Fruit fly (Drosophila melanogaster): ENCODE results near the gene CG6966.

CG6966 gene

DNA sequence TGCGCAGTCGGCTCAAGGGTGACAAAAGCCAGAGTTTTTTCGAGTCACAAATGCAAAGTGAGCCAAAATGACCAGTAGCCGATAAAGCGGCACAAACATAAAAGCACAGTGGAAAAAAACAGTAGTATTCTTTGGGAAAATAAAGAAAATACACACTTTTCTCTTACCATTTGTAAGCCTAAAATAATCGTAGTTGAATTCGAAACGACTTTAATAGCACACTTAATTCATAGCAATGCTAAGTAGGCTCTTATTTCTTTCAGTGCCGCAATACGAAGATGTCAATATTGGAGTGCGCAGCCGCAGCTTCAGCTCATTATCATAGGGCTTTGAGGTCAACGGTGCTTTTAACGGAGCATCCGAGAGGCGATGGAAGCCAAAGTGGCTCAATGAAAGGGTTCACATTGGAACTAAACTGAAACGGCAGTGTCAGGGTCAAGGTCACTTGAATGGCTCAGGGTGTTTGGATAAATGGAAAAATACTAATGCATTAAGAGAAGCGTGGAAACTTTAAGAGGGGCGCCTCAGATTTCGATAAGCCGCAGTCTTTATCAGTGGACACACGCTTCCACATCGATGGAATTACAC lies 7.7 kb downstream of the CG6966 start:
- TF ChIP-seq CG17801 (GFP tag; optimal IDR thresholded peaks at IDR 0.05; ENCODE audit: partially characterized antibody) = peak; percentile 43

DNA sequence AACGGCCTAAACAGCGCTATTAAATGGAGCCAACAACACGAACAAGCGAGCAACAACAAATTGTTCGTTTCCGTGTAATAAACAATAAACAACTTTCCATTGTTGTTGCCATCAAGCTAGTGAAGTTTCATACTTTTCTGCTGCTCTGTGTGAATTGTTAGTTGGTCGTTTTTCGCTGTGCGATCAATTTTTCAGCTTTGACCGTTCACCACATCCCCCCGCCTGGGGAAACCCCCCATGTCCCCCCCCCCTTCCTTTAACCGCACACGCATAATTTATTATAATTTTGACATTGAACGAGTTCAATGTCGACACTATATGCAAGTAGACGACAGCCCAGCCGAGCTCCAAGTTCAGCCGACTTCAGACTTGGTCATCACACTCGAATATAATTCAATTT lies 8.4 kb downstream of the CG6966 start:
- TF ChIP-seq CG17801 (GFP tag; optimal IDR thresholded peaks at IDR 0.05; ENCODE audit: partially characterized antibody) = no peak

dm6 chr3R:15084461-15085106 lies 10.8 kb downstream of the CG6966 start:
- TF ChIP-seq CG17801 (GFP tag; optimal IDR thresholded peaks at IDR 0.05; ENCODE audit: partially characterized antibody) = no peak

- no peak for TF ChIP-seq CG17801 (GFP tag; optimal IDR thresholded peaks at IDR 0.05; ENCODE audit: partially characterized antibody)
These were observed 11.7 kb downstream of the CG6966 start for dm6 chr3R:15083676-15084216.

dm6 chr3R:15079185-15079584 lies 16.2 kb downstream of the CG6966 start, which contains the start of gene CG6974:
CG6974 (minus strand) TSS chr3R:15079285.
- no peak for TF ChIP-seq CG17801 (GFP tag; optimal IDR thresholded peaks at IDR 0.05; ENCODE audit: partially characterized antibody)

- no peak for TF ChIP-seq CG17801 (GFP tag; optimal IDR thresholded peaks at IDR 0.05; ENCODE audit: partially characterized antibody)
These were observed 18.5 kb downstream of the CG6966 start, which contains the start of gene dpr9 for dm6 chr3R:15076963-15077362. dpr9 (minus strand) TSS chr3R:15077206.

DNA sequence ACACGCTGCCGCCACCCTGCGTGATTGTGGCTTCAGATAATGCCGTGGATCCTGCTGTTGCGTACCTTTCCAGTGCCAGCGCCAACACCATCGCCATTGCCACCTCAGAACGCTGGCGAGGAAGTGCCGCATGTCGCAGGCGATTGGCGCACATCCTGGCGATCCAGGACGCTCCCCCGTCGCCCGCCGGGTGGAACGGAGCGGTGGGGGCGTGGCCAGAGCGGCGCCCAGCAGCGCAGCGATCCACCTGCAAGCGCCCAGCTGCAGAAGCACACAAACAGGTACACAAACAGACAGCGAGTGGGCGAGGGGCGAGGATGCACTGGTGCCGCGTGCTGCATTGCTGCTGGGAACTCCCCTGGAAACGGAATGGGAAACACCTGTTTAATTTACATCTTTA lies 38.2 kb downstream of the CG6966 start:
- no peak for TF ChIP-seq CG17801 (GFP tag; optimal IDR thresholded peaks at IDR 0.05; ENCODE audit: partially characterized antibody)

DNA sequence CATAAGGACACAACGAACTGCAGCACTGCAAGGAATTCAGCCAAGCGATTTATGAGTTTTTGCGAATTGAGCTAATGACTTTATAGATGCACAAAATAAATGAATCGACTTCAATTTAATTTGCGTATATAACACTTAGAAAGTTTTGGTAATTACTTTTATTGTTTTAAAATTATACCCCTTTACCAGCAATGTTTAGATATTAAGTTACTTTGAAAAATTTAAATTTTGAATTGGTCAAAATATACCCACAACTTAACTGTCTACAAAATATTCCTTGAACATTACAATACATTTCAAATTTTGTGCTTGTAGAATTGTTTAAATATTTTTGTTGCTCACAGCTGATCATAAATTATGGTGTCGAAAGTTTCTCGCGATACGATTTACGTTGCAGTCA lies 58.4 kb downstream of the CG6966 start, which contains the start of gene RpL10Aa:
TSS of gene RpL10Aa (plus strand) at position 301 of the 400 bp plus-strand sequence.
- no peak for TF ChIP-seq CG17801 (GFP tag; optimal IDR thresholded peaks at IDR 0.05; ENCODE audit: partially characterized antibody)

DNA sequence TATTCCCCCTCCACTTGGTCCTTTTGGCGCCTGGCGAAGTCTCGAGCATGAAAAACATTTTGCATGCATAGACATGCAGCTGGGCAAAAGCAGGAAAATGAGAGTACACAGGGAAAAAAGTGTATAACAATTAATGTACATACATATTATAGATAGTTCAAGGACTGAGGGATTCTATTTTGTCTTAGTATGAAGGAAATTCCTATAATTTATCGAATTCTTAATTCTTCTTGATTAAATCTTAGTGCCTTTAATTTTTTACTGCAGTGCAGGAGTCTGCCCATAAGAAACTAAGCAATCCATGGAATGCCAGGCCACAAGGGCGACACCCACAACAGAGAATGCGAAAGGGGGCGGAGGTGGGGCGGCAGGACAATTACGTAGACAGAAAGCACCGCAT lies 63.8 kb downstream of the CG6966 start:
- TF ChIP-seq CG17801 (GFP tag; optimal IDR thresholded peaks at IDR 0.05; ENCODE audit: partially characterized antibody) = no peak

All from ovary, adult (tissue).